Fruit fly (Drosophila melanogaster): ENCODE data around the gene CG8611.
A peak's percentile ranks its signal among the peaks of the same experiment; 100 is the strongest.

Gene CG8611

DNA sequence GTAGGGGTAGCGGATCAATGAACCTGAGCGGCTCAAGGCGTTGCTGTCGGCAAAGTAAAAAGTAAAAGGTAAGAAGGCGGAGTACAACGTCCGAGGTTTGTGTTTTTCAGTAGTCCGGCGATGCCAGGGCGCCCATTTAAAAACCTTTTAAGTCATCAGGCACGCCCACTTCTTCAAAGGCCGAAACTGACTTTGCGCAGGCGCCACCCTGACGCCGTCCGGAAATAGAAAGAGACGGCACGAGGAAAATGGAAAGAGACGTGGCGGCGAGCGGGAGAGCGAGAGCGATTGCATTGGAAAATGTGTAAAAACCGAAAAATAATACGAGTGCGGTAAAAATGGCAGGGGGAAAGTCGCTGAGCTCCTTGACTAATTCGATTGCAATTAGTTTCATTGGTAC is 53.4 kb downstream of the CG8611 start (continued):
- TF ChIP-seq CG2875 (GFP tag; optimal IDR thresholded peaks at IDR 0.05) (no peak), wek (GFP tag; optimal IDR thresholded peaks at IDR 0.05) (no peak), ewg (GFP tag; optimal IDR thresholded peaks at IDR 0.05) (peak; percentile 58), pros (GFP tag; optimal IDR thresholded peaks at IDR 0.05) (peak; percentile 21), D19A (tag; optimal IDR thresholded peaks at IDR 0.05) (no peak)
